Fruit fly (Drosophila melanogaster) whole organism, adult: ENCODE results near the gene CG9733.

Experiments used
- CG11617 ChIP-seq: fragments of 200-800 bp; sonication (Bioruptor generic); optimal IDR thresholded peaks from 2 replicates; lab custom pipeline; 2017; ENCODE audit warnings: mild to moderate bottlenecking, missing biosample characterization, missing genetic modification reagents, missing genetic modification characterization
- CG12768 ChIP-seq: fragments of 200-800 bp; sonication (Bioruptor generic); optimal IDR thresholded peaks from 2 replicates; lab custom pipeline; 2017; ENCODE audit warnings: missing biosample characterization, missing genetic modification characterization, mild to moderate bottlenecking, moderate library complexity, missing genetic modification reagents
- CG33017 ChIP-seq: fragments of 200-800 bp; sonication (Bioruptor generic); optimal IDR thresholded peaks from 2 replicates; lab custom pipeline; 2018; ENCODE audit warnings: missing biosample characterization, mild to moderate bottlenecking, missing genetic modification characterization, moderate library complexity
- CG5204 ChIP-seq: fragments of 200-800 bp; sonication (Bioruptor generic); optimal IDR thresholded peaks from 2 replicates; lab custom pipeline; 2016; ENCODE audit warnings: missing biosample characterization, missing genetic modification characterization
- CG7045 ChIP-seq: fragments of 200-800 bp; sonication (Bioruptor generic); optimal IDR thresholded peaks from 2 replicates; lab custom pipeline; 2017; ENCODE audit warnings: missing biosample characterization, mild to moderate bottlenecking, missing genetic modification characterization
- Crg-1 ChIP-seq: fragments of 200-800 bp; sonication (Bioruptor generic); optimal IDR thresholded peaks from 2 replicates; lab custom pipeline; 2016; ENCODE audit warnings: missing biosample characterization, missing genetic modification characterization
- Hr96 ChIP-seq: fragments of 200-800 bp; sonication (Bioruptor generic); optimal IDR thresholded peaks from 2 replicates; lab custom pipeline; 2016; ENCODE audit warnings: missing biosample characterization, missing genetic modification characterization
- Mnt ChIP-seq: fragments of 200-800 bp; sonication (Bioruptor generic); optimal IDR thresholded peaks from 2 replicates; lab custom pipeline; 2016; ENCODE audit warnings: missing biosample characterization, mild to moderate bottlenecking, missing genetic modification characterization
- bab1 ChIP-seq: fragments of 200-800 bp; sonication (Bioruptor generic); optimal IDR thresholded peaks from 3 replicates; lab custom pipeline; 2019; ENCODE audit warnings: missing biosample characterization, mild to moderate bottlenecking, missing genetic modification characterization, moderate library complexity
- cic ChIP-seq: fragments of 200-800 bp; sonication (Bioruptor generic); optimal IDR thresholded peaks from 2 replicates; lab custom pipeline; 2017; ENCODE audit warnings: missing biosample characterization, mild to moderate bottlenecking, missing genetic modification characterization, moderate library complexity
- cnc ChIP-seq, 2 experiments: fragments of >200 bp; optimal IDR thresholded peaks; 2 replicates each; lab custom pipeline; 2017
- kay ChIP-seq: fragments of 200-800 bp; sonication (Bioruptor generic); peaks from one replicate; lab custom pipeline; 2016; ENCODE audit warnings: missing biosample characterization, missing genetic modification characterization, borderline replicate concordance
- ovo ChIP-seq: fragments of 200-800 bp; sonication (Bioruptor generic); optimal IDR thresholded peaks from 2 replicates; lab custom pipeline; 2016; ENCODE audit warnings: missing biosample characterization, missing genetic modification characterization
- tj ChIP-seq: fragments of 200-800 bp; sonication (Bioruptor generic); optimal IDR thresholded peaks from 3 replicates; lab custom pipeline; 2017; ENCODE audit warnings: missing biosample characterization, mild to moderate bottlenecking, missing genetic modification characterization, moderate library complexity

DNA sequence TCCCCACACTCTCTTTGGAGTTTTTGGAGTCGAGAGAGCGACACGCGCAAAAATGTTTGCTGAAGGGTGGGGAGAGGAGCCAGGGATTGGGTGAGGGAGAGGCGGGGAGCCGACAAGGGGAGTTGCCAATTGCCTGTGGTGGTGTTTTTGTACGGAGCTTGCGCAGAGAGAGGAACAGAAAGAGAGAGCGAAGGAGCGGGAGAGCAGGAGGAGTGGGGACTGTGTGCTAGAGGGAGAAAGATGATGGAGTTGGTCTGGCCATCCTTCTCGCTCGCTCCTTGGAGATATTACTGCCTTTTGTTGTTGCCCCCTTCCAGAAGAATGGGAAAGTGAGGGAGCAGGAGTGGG, 24.6 kb upstream of the CG9733 start:
- TF ChIP-seq kay (GFP tag; lab: Kevin White, UChicago): no peak
- no peak for TF ChIP-seq tj (GFP tag; lab: Kevin White, UChicago)
- TF ChIP-seq ovo (GFP tag; lab: Kevin White, UChicago): no peak
- no peak for TF ChIP-seq bab1 (GFP tag; lab: Kevin White, UChicago)
- no peak for TF ChIP-seq Crg-1 (GFP tag; lab: Kevin White, UChicago)
- TF ChIP-seq CG33017 (tag; lab: Kevin White, UChicago): no peak
- TF ChIP-seq CG12768: no peak
- no peak for TF ChIP-seq Hr96 (GFP tag; lab: Kevin White, UChicago)
- TF ChIP-seq CG7045 (GFP tag; lab: Kevin White, UChicago): no peak
- no peak for TF ChIP-seq Mnt
- no peak for TF ChIP-seq cnc (optimal IDR thresholded peaks at IDR 0.05; lab: Kevin White, UChicago)
- TF ChIP-seq CG11617 (GFP tag; lab: Kevin White, UChicago): no peak
- TF ChIP-seq cic (GFP tag; lab: Kevin White, UChicago): no peak
- TF ChIP-seq CG5204 (GFP tag; lab: Kevin White, UChicago): no peak
